Fruit fly (Drosophila melanogaster): Measurements from ENCODE around the gene CG7083.

CG7083 gene

dm6 chr3L:8308891-8309352 is 31.7 kb upstream of the CG7083 start, which contains the start of gene BI-1 (continued):
- TF ChIP-seq CG12391 (tag; optimal IDR thresholded peaks at IDR 0.05) (peak; percentile 73), NfI (GFP tag; optimal IDR thresholded peaks at IDR 0.05) (peak; percentile 66), Hr3 (GFP tag; optimal IDR thresholded peaks at IDR 0.05) (peak; percentile 57), BEAF-32 (GFP tag; optimal IDR thresholded peaks at IDR 0.05) (peak; percentile 45), fu2 (GFP tag; optimal IDR thresholded peaks at IDR 0.05) (no peak), CG7786 (GFP tag; optimal IDR thresholded peaks at IDR 0.05) (no peak), CG8290 (GFP tag; optimal IDR thresholded peaks at IDR 0.05) (peak; percentile 55), CG8290 (tag; optimal IDR thresholded peaks at IDR 0.05) (no peak), ash1 (GFP tag; optimal IDR thresholded peaks at IDR 0.05) (no peak), Fer3 (tag; optimal IDR thresholded peaks at IDR 0.05) (peak; percentile 69), tx (GFP tag; optimal IDR thresholded peaks at IDR 0.05) (no peak), Sry-β (GFP tag; optimal IDR thresholded peaks at IDR 0.05) (peak; percentile 99), CkIIα-i1 (GFP tag; IDR thresholded peaks at IDR 0.05) (no peak), CG8478 (optimal IDR thresholded peaks at IDR 0.05) (no peak), crp (GFP tag; optimal IDR thresholded peaks at IDR 0.05) (peak; percentile 2 to 83), h (optimal IDR thresholded peaks at IDR 0.05) (no peak), sqz (GFP tag; optimal IDR thresholded peaks at IDR 0.05) (no peak), ERR (GFP tag; optimal IDR thresholded peaks at IDR 0.05) (no peak), ham (GFP tag; IDR thresholded peaks at IDR 0.05) (no peak), ftz-f1 (GFP tag; optimal IDR thresholded peaks at IDR 0.05) (peak; percentile 18), CHES-1-like (GFP tag; optimal IDR thresholded peaks at IDR 0.05) (no peak), ac (GFP tag; optimal IDR thresholded peaks at IDR 0.05) (no peak), CG17829 (tag; optimal IDR thresholded peaks at IDR 0.05) (peak; percentile 55), ttk (GFP tag; IDR thresholded peaks at IDR 0.05) (no peak), Bgb (GFP tag; IDR thresholded peaks at IDR 0.05; ENCODE audit: partially characterized antibody) (no peak), CG33213 (GFP tag; optimal IDR thresholded peaks at IDR 0.05) (no peak), Elba2 (GFP tag; optimal IDR thresholded peaks at IDR 0.05) (no peak), NC2α (GFP tag; optimal IDR thresholded peaks at IDR 0.05) (no peak), CrebB (tag; optimal IDR thresholded peaks at IDR 0.05) (peak; percentile 18), CG32532 (GFP tag; IDR thresholded peaks at IDR 0.05) (peak; percentile 43), al (GFP tag; IDR thresholded peaks at IDR 0.05) (peak; percentile 53), gro (GFP tag; optimal IDR thresholded peaks at IDR 0.05) (peak; percentile 54), Doc2 (GFP tag; IDR thresholded peaks at IDR 0.05) (no peak), pfk (GFP tag; optimal IDR thresholded peaks at IDR 0.05) (no peak), lbe (GFP tag; optimal IDR thresholded peaks at IDR 0.05) (peak; percentile 48), CG31388 (GFP tag; optimal IDR thresholded peaks at IDR 0.05) (no peak), Camta (GFP tag; optimal IDR thresholded peaks at IDR 0.05) (peak; percentile 34), CG12155 (GFP tag; optimal IDR thresholded peaks at IDR 0.05) (peak; percentile 58), pum (GFP tag; optimal IDR thresholded peaks at IDR 0.05) (peak; percentile 51), CG13123 (GFP tag; optimal IDR thresholded peaks at IDR 0.05) (no peak), CG11085 (GFP tag; IDR thresholded peaks at IDR 0.05) (no peak), Gug (GFP tag; IDR thresholded peaks at IDR 0.05) (no peak), CG6854 (GFP tag; optimal IDR thresholded peaks at IDR 0.05) (no peak), CG3163 (GFP tag; optimal IDR thresholded peaks at IDR 0.05) (no peak), luna (GFP tag; optimal IDR thresholded peaks at IDR 0.05) (no peak), dati (GFP tag; IDR thresholded peaks at IDR 0.05) (no peak), CG6765 (GFP tag; optimal IDR thresholded peaks at IDR 0.05) (peak; percentile 56), CG17612 (GFP tag; IDR thresholded peaks at IDR 0.05) (no peak), eve (GFP tag; optimal IDR thresholded peaks at IDR 0.05) (no peak), pzg (GFP tag; optimal IDR thresholded peaks at IDR 0.05) (peak; percentile 59), tup (GFP tag; optimal IDR thresholded peaks at IDR 0.05) (peak; percentile 39), NC2β (GFP tag; optimal IDR thresholded peaks at IDR 0.05) (no peak), CG10979 (tag; optimal IDR thresholded peaks at IDR 0.05) (peak; percentile 61)

Data from whole organism, embryonic.